Worm (Caenorhabditis elegans) whole organism, mixed stage, embryonic: ENCODE measurements around the gene mob-1.
"Not testable (repeated sequence)": the region's sequence is repeated elsewhere in the genome, so short reads cannot be mapped to it uniquely, and the experiment has no call there.

Source experiments
- M03D4.4 ChIP-seq: sonication (generic microtip); optimal IDR thresholded peaks from 2 replicates; lab custom pipeline; 2017; ENCODE audit warnings: mild to moderate bottlenecking, missing genetic modification characterization, missing compliant biosample characterization
- bed-3 ChIP-seq: fragments of 200-800 bp; sonication (Bioruptor generic); optimal IDR thresholded peaks from 3 replicates; lab custom pipeline; 2018; ENCODE audit warnings: mild to moderate bottlenecking, missing genetic modification characterization, moderate library complexity, missing compliant biosample characterization
- blmp-1 ChIP-seq: fragments of 150-350 bp; optimal IDR thresholded peaks from 2 replicates; lab custom pipeline; 2014; ENCODE audit warnings: missing biosample characterization, missing genetic modification characterization
- ceh-39 ChIP-seq: fragments of 150-350 bp; optimal IDR thresholded peaks from 2 replicates; lab custom pipeline; 2014; ENCODE audit warnings: missing biosample characterization, missing genetic modification characterization
- ces-1 ChIP-seq: fragments of 150-350 bp; optimal IDR thresholded peaks from 2 replicates; lab custom pipeline; 2014; ENCODE audit warnings: missing biosample characterization, missing genetic modification reagents, missing genetic modification characterization
- cnd-1 ChIP-seq: fragments of 200-800 bp; sonication (Bioruptor generic); optimal IDR thresholded peaks from 2 replicates; lab custom pipeline; 2018; ENCODE audit warnings: mild to moderate bottlenecking, missing genetic modification characterization, missing compliant biosample characterization
- drap-1 ChIP-seq: fragments of 200-800 bp; sonication (Bioruptor generic); optimal IDR thresholded peaks from 3 replicates; lab custom pipeline; 2018; ENCODE audit warnings: mild to moderate bottlenecking, missing genetic modification characterization, missing compliant biosample characterization
- elt-3 ChIP-seq: fragments of 150-350 bp; optimal IDR thresholded peaks from 2 replicates; lab custom pipeline; 2014; ENCODE audit warnings: missing biosample characterization, missing genetic modification characterization
- flh-1 ChIP-seq: fragments of 200-800 bp; sonication (Bioruptor generic); optimal IDR thresholded peaks from 2 replicates; lab custom pipeline; 2018; ENCODE audit warnings: mild to moderate bottlenecking, missing genetic modification characterization, moderate library complexity, missing compliant biosample characterization
- ham-2 ChIP-seq: fragments of 200-800 bp; sonication (Bioruptor generic); optimal IDR thresholded peaks from 2 replicates; lab custom pipeline; 2018; ENCODE audit warnings: mild to moderate bottlenecking, missing genetic modification characterization, missing compliant biosample characterization
- lin-13 ChIP-seq: fragments of 150-350 bp; optimal IDR thresholded peaks from 2 replicates; lab custom pipeline; 2014; ENCODE audit warnings: missing biosample characterization, missing genetic modification characterization
- lsy-2 ChIP-seq: fragments of 150-350 bp; optimal IDR thresholded peaks from 2 replicates; lab custom pipeline; 2014; ENCODE audit warnings: missing biosample characterization, missing genetic modification characterization
- mep-1 ChIP-seq: fragments of 150-350 bp; optimal IDR thresholded peaks from 2 replicates; lab custom pipeline; 2017; ENCODE audit warnings: missing biosample characterization, missing genetic modification reagents, missing genetic modification characterization, inconsistent platforms
- mls-2 ChIP-seq: sonication (generic microtip); optimal IDR thresholded peaks from 2 replicates; lab custom pipeline; 2016; ENCODE audit warnings: mild to moderate bottlenecking, missing genetic modification characterization, moderate library complexity, missing compliant biosample characterization
- nhr-12 ChIP-seq: fragments of 150-350 bp; optimal IDR thresholded peaks from 2 replicates; lab custom pipeline; 2014; ENCODE audit warnings: missing biosample characterization, missing genetic modification characterization
- nhr-2 ChIP-seq: fragments of 150-350 bp; optimal IDR thresholded peaks from 2 replicates; lab custom pipeline; 2014; ENCODE audit warnings: missing biosample characterization, missing genetic modification characterization
- nhr-237 ChIP-seq: fragments of 150-350 bp; optimal IDR thresholded peaks from 2 replicates; lab custom pipeline; 2014; ENCODE audit warnings: missing biosample characterization, missing genetic modification characterization
- nhr-28 ChIP-seq: fragments of 150-350 bp; optimal IDR thresholded peaks from 2 replicates; lab custom pipeline; 2014; ENCODE audit warnings: missing biosample characterization, missing genetic modification characterization
- nhr-76 ChIP-seq: sonication (generic microtip); optimal IDR thresholded peaks from 2 replicates; lab custom pipeline; 2017; ENCODE audit warnings: missing biosample characterization, missing genetic modification characterization
- pha-4 ChIP-seq: fragments of 150-350 bp; optimal IDR thresholded peaks from 2 replicates; lab custom pipeline; 2018; ENCODE audit warnings: missing biosample characterization, missing genetic modification reagents, missing genetic modification characterization
- sem-2 ChIP-seq: fragments of 200-800 bp; sonication (Bioruptor generic); optimal IDR thresholded peaks from 2 replicates; lab custom pipeline; 2018; ENCODE audit warnings: mild to moderate bottlenecking, missing genetic modification characterization, missing compliant biosample characterization
- snpc-4 ChIP-seq: fragments of 150-350 bp; optimal IDR thresholded peaks from 2 replicates; lab custom pipeline; 2014; ENCODE audit warnings: missing biosample characterization, missing genetic modification characterization
- tbx-8 ChIP-seq: fragments of 200-800 bp; sonication (Bioruptor generic); optimal IDR thresholded peaks from 2 replicates; lab custom pipeline; 2018; ENCODE audit warnings: mild to moderate bottlenecking, missing genetic modification characterization, moderate library complexity, missing compliant biosample characterization
- unc-120 ChIP-seq: sonication (generic microtip); optimal IDR thresholded peaks from 2 replicates; lab custom pipeline; 2017; ENCODE audit warnings: missing genetic modification characterization, missing compliant biosample characterization; ENCODE audit not compliant: poor library complexity, severe bottlenecking
- unc-39 ChIP-seq: fragments of 150-350 bp; optimal IDR thresholded peaks from 2 replicates; lab custom pipeline; 2014; ENCODE audit warnings: missing biosample characterization, missing genetic modification characterization
- unc-62 ChIP-seq: fragments of 150-350 bp; optimal IDR thresholded peaks from 2 replicates; lab custom pipeline; 2014; ENCODE audit warnings: missing biosample characterization, missing genetic modification reagents, missing genetic modification characterization
- zip-8 ChIP-seq: fragments of 150-350 bp; optimal IDR thresholded peaks from 2 replicates; lab custom pipeline; 2014; ENCODE audit warnings: missing biosample characterization, missing genetic modification characterization
- ztf-11 ChIP-seq: fragments of 150-350 bp; optimal IDR thresholded peaks from 2 replicates; lab custom pipeline; 2014; ENCODE audit warnings: missing biosample characterization, missing genetic modification characterization

The mob-1 gene

DNA sequence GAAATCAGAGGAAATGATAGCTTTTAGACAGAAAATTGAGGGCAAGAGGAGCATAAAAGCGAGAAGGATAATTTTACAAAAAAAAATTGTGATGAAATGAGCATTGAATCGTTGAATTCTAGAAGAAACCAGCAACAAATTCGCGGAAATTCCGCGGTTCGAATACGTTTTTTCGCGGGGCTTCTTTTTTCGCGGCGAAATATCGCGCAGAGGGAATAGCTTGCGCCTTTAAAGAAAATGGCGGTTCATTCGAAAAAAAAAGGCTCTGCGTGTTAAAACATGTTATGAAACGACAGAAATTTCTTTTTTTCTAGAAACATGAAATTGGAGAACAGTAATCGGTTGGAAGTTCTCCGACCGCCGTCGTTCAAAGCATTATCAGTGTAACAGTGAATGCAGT is 37.9 kb upstream of the mob-1 start (continued):
- no peak for TF ChIP-seq mls-2
- TF ChIP-seq M03D4.4 (tag; lab: Kevin White, UChicago): no peak

ce11 chrIV:11828012-11828411 is 32.3 kb upstream of the mob-1 start, which contains the start of gene M117.6:
TSS of gene M117.6 (minus strand) at chrIV:11828112.
- not testable (repeated sequence) for TF ChIP-seq M03D4.4 (tag; lab: Kevin White, UChicago); ham-2; drap-1 (GFP tag; lab: Kevin White, UChicago)

DNA sequence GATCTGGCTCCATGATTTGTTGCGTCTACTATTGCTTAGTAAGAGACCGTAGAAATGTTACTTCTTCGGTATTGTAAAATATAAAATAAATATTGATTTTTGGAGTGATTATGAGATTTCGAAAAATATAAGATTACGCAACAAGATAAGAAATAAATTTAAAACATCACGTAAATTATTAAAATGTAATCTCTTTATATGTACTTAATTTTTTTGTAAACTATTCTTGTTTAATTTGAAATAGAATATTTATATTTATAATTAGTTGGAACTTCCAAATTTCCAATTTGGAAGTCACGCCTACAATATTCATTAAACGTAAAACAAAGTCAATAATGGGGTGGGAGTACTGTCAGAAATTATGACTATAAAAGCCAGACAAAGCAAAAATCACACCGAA is 26.9 kb upstream of the mob-1 start, which contains the start of gene M117.4:
Gene M117.4, minus strand, starts transcription at position 101 of the 400 bp plus-strand sequence.
- TF ChIP-seq zip-8 (tag; lab: Kevin White, UChicago): peak; percentile 51
- no peak for TF ChIP-seq lsy-2 (tag; lab: Kevin White, UChicago)
- TF ChIP-seq, all 35 proteins: peak for 1

- TF ChIP-seq pha-4 (tag; lab: Kevin White, UChicago) (no peak), elt-3 (tag; lab: Kevin White, UChicago) (no peak), M03D4.4 (tag; lab: Kevin White, UChicago) (no peak), unc-39 (no peak), lin-13 (tag; lab: Kevin White, UChicago) (no peak), cnd-1 (tag; lab: Kevin White, UChicago) (no peak), tbx-8 (GFP tag; lab: Kevin White, UChicago) (no peak), sem-2 (no peak), ham-2 (no peak), snpc-4 (tag; lab: Kevin White, UChicago) (no peak), unc-120 (no peak), nhr-237 (tag; lab: Kevin White, UChicago) (no peak), nhr-2 (tag; lab: Kevin White, UChicago) (no peak), bed-3 (no peak), blmp-1 (tag; lab: Kevin White, UChicago) (no peak), ztf-11 (tag; lab: Kevin White, UChicago) (no peak), mep-1 (tag; lab: Kevin White, UChicago) (no peak), nhr-28 (tag; lab: Kevin White, UChicago) (no peak), flh-1 (GFP tag; lab: Kevin White, UChicago) (no peak), ces-1 (GFP tag; lab: Kevin White, UChicago) (no peak)
Measured at ce11 chrIV:11838657-11839056, 21.7 kb upstream of the mob-1 start, which contains the start of gene fbxb-3. TSS of gene fbxb-3 (plus strand) at chrIV:11838957.

ce11 chrIV:11842121-11842520 is 18.2 kb upstream of the mob-1 start, which contains the start of gene F38H4.3:
TSS of gene F38H4.3 (plus strand) at chrIV:11842421.
- TF ChIP-seq ztf-11 (tag; lab: Kevin White, UChicago) (no peak), sem-2 (no peak), drap-1 (GFP tag; lab: Kevin White, UChicago) (no peak), nhr-237 (tag; lab: Kevin White, UChicago) (no peak), mls-2 (no peak)
- TF ChIP-seq, all 35 proteins: peak for 0

ce11 chrIV:11847771-11848312 is 12.5 kb upstream of the mob-1 start, which contains the start of the genes F38H4.6 and F38H4.4:
TSS of gene F38H4.6 (minus strand) at chrIV:11847871.
TSS of gene F38H4.4 (plus strand) at chrIV:11848262.
- TF ChIP-seq bed-3 (no peak), cnd-1 (tag; lab: Kevin White, UChicago) (no peak), nhr-12 (tag; lab: Kevin White, UChicago) (no peak), ztf-11 (tag; lab: Kevin White, UChicago) (no peak), ceh-39 (tag; lab: Kevin White, UChicago) (no peak), nhr-28 (tag; lab: Kevin White, UChicago) (no peak), ces-1 (GFP tag; lab: Kevin White, UChicago) (no peak), lsy-2 (tag; lab: Kevin White, UChicago) (no peak)

- TF ChIP-seq nhr-76 (tag; lab: Kevin White, UChicago): no peak
- no peak for TF ChIP-seq lin-13 (tag; lab: Kevin White, UChicago)
- TF ChIP-seq flh-1 (GFP tag; lab: Kevin White, UChicago): no peak
- no peak for TF ChIP-seq nhr-12 (tag; lab: Kevin White, UChicago)
- no peak for TF ChIP-seq unc-62
Measured at ce11 chrIV:11851882-11852281, 8.5 kb upstream of the mob-1 start, which contains the start of gene F38H4.5. TSS of gene F38H4.5 (plus strand) at chrIV:11852182.
